Worm (Caenorhabditis elegans): ENCODE results near the gene clc-33.

- TF ChIP-seq mxl-1 (tag; optimal IDR thresholded peaks at IDR 0.05) (no peak), sdz-38 (tag; optimal IDR thresholded peaks at IDR 0.05) (no peak), him-1 (tag; optimal IDR thresholded peaks at IDR 0.05) (no peak), ceh-58 (GFP tag; IDR thresholded peaks at IDR 0.05) (no peak), bed-2 (GFP tag; IDR thresholded peaks at IDR 0.05) (no peak), nhr-90 (tag; optimal IDR thresholded peaks at IDR 0.05) (no peak), somi-1 (GFP tag; optimal IDR thresholded peaks at IDR 0.05) (no peak)
Observed at ce11 chrII:861564-861963, 21.3 kb downstream of the clc-33 start, which contains the start of gene Y46B2A.4.
